Fruit fly (Drosophila melanogaster): ENCODE measurements around the gene CG33303.
A peak's percentile ranks its signal among the peaks of the same experiment; 100 is the strongest.

The CG33303 gene

dm6 chr2L:10387869-10388726, 12.5 kb upstream of the CG33303 start, which contains the start of gene da:
TSS of gene da (plus strand) at chr2L:10388105.
- TF ChIP-seq Fer3 (tag; optimal IDR thresholded peaks at IDR 0.05) (peak; percentile 65), D19A (tag; optimal IDR thresholded peaks at IDR 0.05) (peak; percentile 75), CG10431 (GFP tag; optimal IDR thresholded peaks at IDR 0.05) (peak; percentile 4), Stat92E (GFP tag; optimal IDR thresholded peaks at IDR 0.05) (no peak), Kr (GFP tag; optimal IDR thresholded peaks at IDR 0.05) (no peak), sens (GFP tag) (peak; percentile 94), CG17802 (tag; optimal IDR thresholded peaks at IDR 0.05) (peak; percentile 95), sima (GFP tag; optimal IDR thresholded peaks at IDR 0.05) (no peak), CG12104 (GFP tag; optimal IDR thresholded peaks at IDR 0.05) (no peak), peb (GFP tag; IDR thresholded peaks at IDR 0.05) (peak; percentile 31; the same call in 1 of the 2 replicates), wor (GFP tag; IDR thresholded peaks at IDR 0.05) (no peak), slbo (GFP tag; IDR thresholded peaks at IDR 0.05) (peak; percentile 74), CG10543 (GFP tag; optimal IDR thresholded peaks at IDR 0.05) (peak; percentile 21), CG3407 (GFP tag; optimal IDR thresholded peaks at IDR 0.05) (no peak), kni (GFP tag; optimal IDR thresholded peaks at IDR 0.05) (no peak), lab (GFP tag; optimal IDR thresholded peaks at IDR 0.05) (no peak), CG13775 (GFP tag; optimal IDR thresholded peaks at IDR 0.05) (peak; percentile 49), CG12659 (GFP tag; optimal IDR thresholded peaks at IDR 0.05) (peak; percentile 91), CG3995 (GFP tag; optimal IDR thresholded peaks at IDR 0.05) (peak; percentile 63), cato (GFP tag; optimal IDR thresholded peaks at IDR 0.05; ENCODE audit: borderline replicate concordance) (no peak), CG18764 (GFP tag; optimal IDR thresholded peaks at IDR 0.05) (peak; percentile 33), CG32767 (GFP tag; IDR thresholded peaks at IDR 0.05) (peak; percentile 30; the same call in 1 of the 2 replicates), NC2β (GFP tag; optimal IDR thresholded peaks at IDR 0.05) (peak; percentile 63), HHEX (GFP tag; optimal IDR thresholded peaks at IDR 0.05) (peak; percentile 40), CHES-1-like (GFP tag; optimal IDR thresholded peaks at IDR 0.05) (peak; percentile 60), Abd-B (GFP tag; optimal IDR thresholded peaks at IDR 0.05) (no peak), CG14441 (GFP tag; IDR thresholded peaks at IDR 0.05) (peak; percentile 59), CG17612 (GFP tag; IDR thresholded peaks at IDR 0.05) (no peak), pzg (GFP tag; optimal IDR thresholded peaks at IDR 0.05) (peak; percentile 86), zen (tag; optimal IDR thresholded peaks at IDR 0.05) (peak; percentile 57), Hsf (GFP tag; optimal IDR thresholded peaks at IDR 0.05) (peak; percentile 73), CG31365 (tag; optimal IDR thresholded peaks at IDR 0.05) (no peak), CG42726 (GFP tag; IDR thresholded peaks at IDR 0.05; ENCODE audit: partially characterized antibody) (no peak), vfl (GFP tag; optimal IDR thresholded peaks at IDR 0.05) (peak; percentile 53), phol (tag; optimal IDR thresholded peaks at IDR 0.05) (peak; percentile 100), tio (GFP tag; optimal IDR thresholded peaks at IDR 0.05) (no peak), gsb (GFP tag; IDR thresholded peaks at IDR 0.05) (no peak), ranshi (GFP tag; IDR thresholded peaks at IDR 0.05) (0 out of 2 replicates have a peak, but pooled peaks have one; percentile 17), repo (GFP tag; optimal IDR thresholded peaks at IDR 0.05) (no peak), CG7271 (tag; optimal IDR thresholded peaks at IDR 0.05) (peak; percentile 3), Ada2b (GFP tag; IDR thresholded peaks at IDR 0.05) (peak; percentile 61), CG4282 (GFP tag; optimal IDR thresholded peaks at IDR 0.05) (peak; percentile 46), HLHmδ (GFP tag; optimal IDR thresholded peaks at IDR 0.05) (no peak), ems (GFP tag; optimal IDR thresholded peaks at IDR 0.05) (peak; percentile 46), en (GFP tag; optimal IDR thresholded peaks at IDR 0.05) (no peak), bowl (GFP tag; IDR thresholded peaks at IDR 0.05) (no peak), CG31224 (GFP tag; IDR thresholded peaks at IDR 0.05) (peak; percentile 40; the same call in 1 of the 2 replicates), nmo (GFP tag; optimal IDR thresholded peaks at IDR 0.05) (peak; percentile 73), CG18262 (tag; optimal IDR thresholded peaks at IDR 0.05) (peak; percentile 58)

All from whole organism, embryonic.